Fruit fly (Drosophila melanogaster): ENCODE results near the gene CG9175.

CG9175 gene

DNA sequence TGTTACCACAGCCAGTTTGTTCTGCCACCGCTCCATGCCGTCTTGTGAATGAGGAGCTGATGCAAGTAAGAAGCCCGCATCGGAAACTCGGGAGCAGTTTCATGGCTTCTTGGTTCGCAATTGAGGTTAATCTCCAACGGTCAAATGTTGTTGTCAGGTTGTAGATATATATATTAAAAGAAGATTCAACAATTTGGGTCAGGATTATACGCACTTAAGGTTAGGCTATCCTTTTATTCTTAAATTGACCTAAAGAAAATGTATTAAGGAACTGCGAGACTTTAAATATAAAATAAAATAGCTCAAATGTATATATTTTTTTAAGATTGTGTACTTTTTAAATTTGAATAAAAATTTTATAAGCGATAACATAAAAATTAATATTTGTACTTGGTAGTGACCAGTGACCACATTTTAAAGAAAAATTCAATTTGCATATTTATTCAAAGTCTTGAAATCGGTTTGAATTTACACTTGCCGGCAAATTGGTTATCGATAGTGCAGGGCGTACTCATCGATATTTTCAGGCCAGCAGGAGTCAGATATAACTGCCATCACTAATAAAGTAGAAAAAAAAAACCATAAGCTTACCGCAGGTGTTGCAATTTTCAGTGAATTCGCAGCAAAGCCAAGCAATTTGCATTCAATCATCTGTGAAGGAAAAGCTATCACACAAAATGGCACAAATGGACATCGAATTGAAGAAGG is 30.1 kb downstream of the CG9175 start, which contains the start of the genes CG9150 and Pfdn1 (continued):
- TF ChIP-seq grn (GFP tag; optimal IDR thresholded peaks at IDR 0.05) (no peak), CG4328 (GFP tag; optimal IDR thresholded peaks at IDR 0.05) (no peak), CG11398 (GFP tag; optimal IDR thresholded peaks at IDR 0.05) (no peak), CG7271 (tag; optimal IDR thresholded peaks at IDR 0.05) (no peak), CG32532 (GFP tag; IDR thresholded peaks at IDR 0.05) (no peak), tx (GFP tag; optimal IDR thresholded peaks at IDR 0.05) (peak; percentile 34), tin (GFP tag; optimal IDR thresholded peaks at IDR 0.05) (no peak), ci (GFP tag; IDR thresholded peaks at IDR 0.05) (no peak), MBD-R2 (GFP tag; IDR thresholded peaks at IDR 0.05) (peak; percentile 77), repo (GFP tag; optimal IDR thresholded peaks at IDR 0.05) (no peak), gro (GFP tag; optimal IDR thresholded peaks at IDR 0.05) (peak; percentile 68), zen2 (GFP tag; IDR thresholded peaks at IDR 0.05; ENCODE audit: partially characterized antibody) (peak; percentile 80), Dip3 (GFP tag; optimal IDR thresholded peaks at IDR 0.05) (no peak), ap (GFP tag; IDR thresholded peaks at IDR 0.05) (no peak), CG6683 (GFP tag; optimal IDR thresholded peaks at IDR 0.05) (no peak), CG4282 (GFP tag; optimal IDR thresholded peaks at IDR 0.05) (no peak), Elba2 (GFP tag; optimal IDR thresholded peaks at IDR 0.05) (no peak), tna (GFP tag; IDR thresholded peaks at IDR 0.05; ENCODE audit: partially characterized antibody) (peak; percentile 89), CG9437 (GFP tag; optimal IDR thresholded peaks at IDR 0.05) (no peak), CG1529 (GFP tag; optimal IDR thresholded peaks at IDR 0.05) (no peak), CG11085 (GFP tag; IDR thresholded peaks at IDR 0.05) (no peak), CG1602 (GFP tag; optimal IDR thresholded peaks at IDR 0.05) (no peak), nerfin-1 (tag; optimal IDR thresholded peaks at IDR 0.05) (no peak), org-1 (GFP tag; optimal IDR thresholded peaks at IDR 0.05) (no peak), croc (GFP tag; conservative IDR thresholded peaks at IDR 0.05) (no peak), Ets65A (GFP tag) (no peak), schlank (tag; optimal IDR thresholded peaks at IDR 0.05) (no peak), Hsf (GFP tag; optimal IDR thresholded peaks at IDR 0.05) (no peak), az2 (GFP tag; optimal IDR thresholded peaks at IDR 0.05) (no peak), Ets97D (GFP tag; optimal IDR thresholded peaks at IDR 0.05) (peak; percentile 39), Bteb2 (GFP tag; optimal IDR thresholded peaks at IDR 0.05) (no peak), CG14860 (GFP tag; IDR thresholded peaks at IDR 0.05; ENCODE audit: partially characterized antibody) (peak; percentile 87), ato (GFP tag; IDR thresholded peaks at IDR 0.05; ENCODE audit: partially characterized antibody) (peak; percentile 85), danr (GFP tag; IDR thresholded peaks at IDR 0.05) (no peak), CG4820 (GFP tag; optimal IDR thresholded peaks at IDR 0.05) (no peak), ATbp (GFP tag; optimal IDR thresholded peaks at IDR 0.05) (no peak), CG43689 (GFP tag; IDR thresholded peaks at IDR 0.05) (no peak), Dip2 (GFP tag; IDR thresholded peaks at IDR 0.05) (no peak), Dp (GFP tag; optimal IDR thresholded peaks at IDR 0.05) (peak; percentile 92), CG1603 (tag; optimal IDR thresholded peaks at IDR 0.05) (peak; percentile 35), crol (GFP tag; IDR thresholded peaks at IDR 0.05) (no peak), Drgx (GFP tag; IDR thresholded peaks at IDR 0.05) (no peak), CG42726 (GFP tag; IDR thresholded peaks at IDR 0.05; ENCODE audit: partially characterized antibody) (peak; percentile 69; the same call in 1 of the 2 replicates), row (GFP tag; IDR thresholded peaks at IDR 0.05) (peak; percentile 53; the same call in 2 of the 3 replicates), Fer3 (tag; optimal IDR thresholded peaks at IDR 0.05) (no peak), toy (GFP tag; IDR thresholded peaks at IDR 0.05) (no peak), pros (GFP tag; optimal IDR thresholded peaks at IDR 0.05) (no peak), CG13123 (GFP tag; optimal IDR thresholded peaks at IDR 0.05) (no peak), crp (GFP tag; optimal IDR thresholded peaks at IDR 0.05) (peak in 1 of 2 experiments; percentile 54), phol (tag; optimal IDR thresholded peaks at IDR 0.05) (peak; percentile 18), Antp (GFP tag; optimal IDR thresholded peaks at IDR 0.05) (no peak)
